Fruit fly (Drosophila melanogaster) whole organism, prepupa: Measurements from ENCODE around the gene CG1637.

ENCODE experiments used
- CG10669 ChIP-seq: fragments of 200-800 bp; sonication (Bioruptor generic); optimal IDR thresholded peaks from 3 replicates; lab custom pipeline; 2018; ENCODE audit warnings: missing biosample characterization, mild to moderate bottlenecking, missing genetic modification characterization, moderate library complexity
- CG11294 ChIP-seq: fragments of 200-800 bp; sonication (Bioruptor generic); IDR thresholded peaks from 2 replicates; pipeline ENCODE4 v1.3.6; 2022; ENCODE audit warnings: missing biosample characterization, missing genetic modification characterization
- CG11762 ChIP-seq: fragments of 200-800 bp; sonication (Bioruptor generic); optimal IDR thresholded peaks from 3 replicates; lab custom pipeline; 2016; ENCODE audit warnings: missing biosample characterization, missing genetic modification characterization; ENCODE audit not compliant: insufficient read depth
- CG11902 ChIP-seq: fragments of 200-800 bp; sonication (Bioruptor generic); optimal IDR thresholded peaks from 3 replicates; lab custom pipeline; 2016; ENCODE audit warnings: missing biosample characterization, missing genetic modification characterization
- CG15336 ChIP-seq: fragments of 200-800 bp; sonication (Bioruptor generic); IDR thresholded peaks from 2 replicates; pipeline ENCODE4 v1.3.6; 2022; ENCODE audit warnings: missing biosample characterization, missing genetic modification characterization
- CG1621 ChIP-seq: fragments of 200-800 bp; sonication (Bioruptor generic); optimal IDR thresholded peaks from 3 replicates; lab custom pipeline; 2018; ENCODE audit warnings: missing biosample characterization, mild to moderate bottlenecking, missing genetic modification characterization
- CG3032 ChIP-seq: fragments of 200-800 bp; optimal IDR thresholded peaks from 2 replicates; lab custom pipeline; 2019; ENCODE audit warnings: missing biosample characterization, mild to moderate bottlenecking, missing genetic modification characterization, moderate library complexity
- CG34406 ChIP-seq: fragments of 200-800 bp; sonication (Bioruptor generic); optimal IDR thresholded peaks from 3 replicates; lab custom pipeline; 2016; ENCODE audit warnings: missing biosample characterization, missing genetic modification characterization
- CG4318 ChIP-seq: fragments of 200-800 bp; sonication (Bioruptor generic); optimal IDR thresholded peaks from 3 replicates; lab custom pipeline; 2017; ENCODE audit warnings: missing biosample characterization, mild to moderate bottlenecking, missing genetic modification characterization
- CG6792 ChIP-seq: fragments of 200-800 bp; sonication (Bioruptor generic); optimal IDR thresholded peaks from 3 replicates; lab custom pipeline; 2016; ENCODE audit warnings: missing biosample characterization, missing genetic modification characterization
- CG6854 ChIP-seq: fragments of 200-800 bp; sonication (Bioruptor generic); optimal IDR thresholded peaks from 2 replicates; lab custom pipeline; 2017; ENCODE audit warnings: missing biosample characterization, mild to moderate bottlenecking, missing genetic modification characterization
- CG8319 ChIP-seq: fragments of 200-800 bp; sonication (Bioruptor generic); optimal IDR thresholded peaks from 3 replicates; lab custom pipeline; 2016; ENCODE audit warnings: missing biosample characterization, missing genetic modification characterization
- CG8632 ChIP-seq: fragments of 200-800 bp; sonication (Bioruptor generic); optimal IDR thresholded peaks from 3 replicates; lab custom pipeline; 2016; ENCODE audit warnings: missing biosample characterization, missing genetic modification characterization
- Eip78C ChIP-seq: fragments of 200-800 bp; sonication (Bioruptor generic); peaks from one replicate; lab custom pipeline; 2016; ENCODE audit warnings: missing biosample characterization, missing genetic modification characterization
- Ets21C ChIP-seq: fragments of 200-800 bp; sonication (Bioruptor generic); optimal IDR thresholded peaks from 3 replicates; lab custom pipeline; 2016; ENCODE audit warnings: missing biosample characterization, missing genetic modification characterization
- Ets96B ChIP-seq: fragments of 200-800 bp; optimal IDR thresholded peaks from 2 replicates; lab custom pipeline; 2019; ENCODE audit warnings: missing biosample characterization, mild to moderate bottlenecking, missing genetic modification characterization, moderate library complexity
- Gug ChIP-seq: fragments of 200-800 bp; sonication (Bioruptor generic); IDR thresholded peaks from 2 replicates; pipeline ENCODE4 v1.3.6; 2022; ENCODE audit warnings: missing biosample characterization, missing genetic modification characterization
- Hr38 ChIP-seq: sonication (Bioruptor generic); optimal IDR thresholded peaks from 2 replicates; lab custom pipeline; 2016; ENCODE audit warnings: missing biosample characterization, missing genetic modification characterization
- Hr39 ChIP-seq: fragments of 200-800 bp; sonication (Bioruptor generic); optimal IDR thresholded peaks from 2 replicates; lab custom pipeline; 2016; ENCODE audit warnings: missing biosample characterization, missing genetic modification characterization
- Met ChIP-seq: fragments of 200-800 bp; sonication (Bioruptor generic); optimal IDR thresholded peaks from 3 replicates; lab custom pipeline; 2016; ENCODE audit warnings: missing biosample characterization, missing genetic modification characterization
- OdsH ChIP-seq: fragments of 200-800 bp; sonication (Bioruptor generic); optimal IDR thresholded peaks from 3 replicates; lab custom pipeline; 2016; ENCODE audit warnings: missing biosample characterization, missing genetic modification characterization
- Sox14 ChIP-seq: fragments of 200-800 bp; sonication (Bioruptor generic); optimal IDR thresholded peaks from 3 replicates; lab custom pipeline; 2016; ENCODE audit warnings: missing biosample characterization, missing genetic modification characterization
- Sox15 ChIP-seq: fragments of 200-800 bp; sonication (Bioruptor generic); optimal IDR thresholded peaks from 3 replicates; lab custom pipeline; 2016; ENCODE audit warnings: missing biosample characterization, missing genetic modification characterization
- cyc ChIP-seq: fragments of 200-800 bp; sonication (Bioruptor generic); optimal IDR thresholded peaks from 3 replicates; lab custom pipeline; 2016; ENCODE audit warnings: missing biosample characterization, missing genetic modification characterization
- eg ChIP-seq: fragments of 200-800 bp; sonication (Bioruptor generic); IDR thresholded peaks from 3 replicates; pipeline ENCODE4 v1.3.6; 2022; ENCODE audit warnings: missing biosample characterization, missing genetic modification characterization
- fd59A ChIP-seq: fragments of 200-800 bp; sonication (Bioruptor generic); optimal IDR thresholded peaks from 2 replicates; lab custom pipeline; 2017; ENCODE audit warnings: missing biosample characterization, mild to moderate bottlenecking, missing genetic modification characterization, missing genetic modification reagents
- fd85E ChIP-seq: fragments of 200-800 bp; sonication (Bioruptor generic); optimal IDR thresholded peaks from 3 replicates; lab custom pipeline; 2016; ENCODE audit warnings: missing biosample characterization, missing genetic modification characterization
- fkh ChIP-seq: fragments of 200-800 bp; sonication (Bioruptor generic); optimal IDR thresholded peaks from 3 replicates; lab custom pipeline; 2017; ENCODE audit warnings: missing biosample characterization, mild to moderate bottlenecking, missing genetic modification characterization, moderate library complexity
- net ChIP-seq: fragments of 200-800 bp; sonication (Bioruptor generic); optimal IDR thresholded peaks from 3 replicates; lab custom pipeline; 2016; ENCODE audit warnings: missing biosample characterization, missing genetic modification characterization
- salr ChIP-seq, 2 experiments: fragments of 200-800 bp; sonication (Bioruptor generic); optimal IDR thresholded peaks; 3 replicates each; lab custom pipeline; 2016 to 2018; ENCODE audit warnings: missing biosample characterization in 2 of 2, missing genetic modification characterization in 2 of 2, mild to moderate bottlenecking in 1 of 2
- spab ChIP-seq: fragments of 200-800 bp; sonication (Bioruptor generic); optimal IDR thresholded peaks from 2 replicates; lab custom pipeline; 2017; ENCODE audit warnings: missing biosample characterization, mild to moderate bottlenecking, missing genetic modification characterization, missing genetic modification reagents
- svp ChIP-seq: fragments of 200-800 bp; sonication (Bioruptor generic); peaks from one replicate; lab custom pipeline; 2016; ENCODE audit warnings: missing biosample characterization, missing genetic modification characterization

Gene CG1637

DNA sequence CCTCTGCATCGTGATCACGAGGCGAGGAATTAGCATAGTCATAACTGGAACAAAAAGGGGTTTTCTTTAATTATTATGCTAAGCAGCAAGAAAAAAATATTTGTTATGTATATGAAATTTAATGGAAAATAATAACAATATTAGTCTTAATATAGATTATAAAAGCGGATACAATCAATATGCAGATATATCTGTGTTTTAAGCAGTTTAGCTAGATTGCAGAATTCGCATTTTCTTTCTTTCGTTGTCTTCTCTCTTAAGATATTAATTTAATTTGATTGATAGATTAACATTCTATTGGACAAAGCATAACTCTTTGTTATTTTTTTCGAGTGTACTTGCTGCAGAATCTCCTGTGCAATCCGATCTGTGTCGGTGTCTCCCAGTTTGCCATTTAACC, 50.4 kb downstream of the CG1637 start (continued):
- TF ChIP-seq OdsH (GFP tag; lab: Kevin White, UChicago) (no peak), CG11902 (no peak), Gug (no peak), spab (GFP tag; lab: Kevin White, UChicago) (peak; percentile 30), CG8319 (no peak), Hr39 (no peak), CG1621 (no peak), CG10669 (peak; percentile 6), CG11762 (GFP tag; lab: Kevin White, UChicago) (no peak), net (GFP tag; lab: Kevin White, UChicago) (no peak)

dm6 chrX:10825349-10826129, 52.2 kb downstream of the CG1637 start:
- TF ChIP-seq salr (GFP tag; optimal IDR thresholded peaks at IDR 0.05; lab: Kevin White, UChicago) (no peak), CG11762 (GFP tag; lab: Kevin White, UChicago) (no peak), CG3032 (tag; lab: Kevin White, UChicago) (no peak), eg (no peak), OdsH (GFP tag; lab: Kevin White, UChicago) (no peak), CG6854 (GFP tag; lab: Kevin White, UChicago) (no peak), Hr39 (no peak), fd59A (GFP tag; lab: Kevin White, UChicago) (no peak), Ets21C (GFP tag; lab: Kevin White, UChicago) (no peak), CG4318 (no peak), Met (GFP tag; lab: Kevin White, UChicago) (no peak), Hr38 (GFP tag; lab: Kevin White, UChicago) (no peak), fd85E (GFP tag; lab: Kevin White, UChicago) (no peak), CG15336 (GFP tag; lab: Robert Waterston, UW) (no peak), CG6792 (GFP tag; lab: Kevin White, UChicago) (no peak), Sox14 (GFP tag; lab: Kevin White, UChicago) (no peak), net (GFP tag; lab: Kevin White, UChicago) (no peak), Eip78C (no peak), Gug (no peak)

DNA sequence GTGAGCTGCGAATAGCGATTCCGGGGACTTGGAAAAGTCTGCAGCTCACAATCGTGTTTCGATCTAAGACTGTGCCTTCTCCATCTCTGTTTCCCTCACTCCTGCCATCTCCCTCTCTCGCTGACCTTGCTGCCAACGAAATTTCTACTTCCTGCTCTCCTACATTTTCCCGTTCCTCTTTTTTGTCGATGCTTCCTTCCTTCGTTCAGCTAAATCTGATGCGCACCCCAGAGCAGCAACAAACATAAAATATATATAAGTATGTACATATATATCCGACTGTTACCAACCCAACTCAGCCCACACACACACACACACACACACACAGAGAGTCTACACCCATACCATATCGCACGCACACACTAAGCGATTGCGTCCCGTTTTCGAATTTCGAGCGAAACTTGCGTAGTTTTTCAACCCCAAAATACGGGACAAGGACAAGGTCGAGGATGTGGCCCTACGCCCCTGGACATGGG, 53.4 kb downstream of the CG1637 start, which contains the start of gene Imp:
TSS of gene Imp (minus strand) at position 51 of the 476 bp plus-strand sequence.
- TF ChIP-seq CG34406 (GFP tag; lab: Kevin White, UChicago) (no peak), CG11294 (GFP tag; lab: Robert Waterston, UW) (no peak), Sox15 (no peak)

DNA sequence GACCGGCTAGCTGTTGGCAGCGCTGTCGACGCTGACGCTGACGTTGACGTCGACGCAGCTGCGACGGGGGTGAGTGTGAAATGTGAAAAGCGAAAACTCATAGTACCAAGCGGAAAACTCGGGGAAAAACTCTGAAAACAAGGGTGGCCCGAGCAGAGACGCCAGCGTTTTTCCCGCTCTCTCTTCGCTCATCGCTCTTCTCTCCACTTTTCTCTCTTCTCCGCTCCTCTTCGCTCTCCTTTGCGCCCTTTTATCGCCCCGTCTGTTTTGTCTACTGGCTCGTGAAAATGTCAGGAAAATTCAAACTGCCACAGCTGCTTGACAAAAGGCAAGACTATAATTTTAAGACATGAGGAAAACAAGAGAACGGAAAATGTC, 54.3 kb downstream of the CG1637 start:
- TF ChIP-seq CG11294 (GFP tag; lab: Robert Waterston, UW) (no peak), CG1621 (no peak), CG8632 (GFP tag; lab: Kevin White, UChicago) (no peak)

DNA sequence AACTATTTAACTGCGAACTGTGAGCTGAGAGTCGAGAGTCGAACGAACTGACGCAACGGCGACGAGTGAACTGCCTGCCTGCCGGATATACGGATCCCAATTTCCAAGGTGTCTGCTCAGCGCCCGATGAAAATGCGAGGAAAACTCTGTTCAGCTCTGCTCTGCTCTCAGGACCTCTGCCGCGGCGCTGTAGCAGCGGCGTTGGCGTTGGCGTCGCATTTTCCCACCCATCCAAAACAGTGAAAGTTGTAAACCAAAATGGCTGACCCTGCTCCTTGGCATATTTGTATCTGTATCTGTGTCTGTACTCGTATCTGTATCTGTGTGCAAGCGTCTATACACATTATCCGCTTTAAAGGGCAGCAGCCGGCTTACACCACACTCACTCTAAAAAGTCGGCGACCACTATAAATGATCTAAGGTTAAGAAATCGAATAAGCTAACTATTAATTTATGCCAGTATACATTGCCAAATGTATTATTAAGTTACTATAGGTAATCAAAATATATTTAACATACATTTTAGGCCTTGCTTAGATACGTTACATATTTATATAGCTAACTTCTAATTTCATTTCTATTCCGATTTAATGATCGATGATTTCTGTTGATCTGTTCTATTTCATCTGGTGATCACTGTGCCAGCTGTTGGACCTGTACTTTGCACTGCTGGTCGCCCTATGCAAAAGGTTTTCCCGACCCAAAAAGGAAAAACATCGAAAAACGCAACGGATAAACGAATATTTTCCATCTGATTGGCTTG, 54.8 kb downstream of the CG1637 start:
- TF ChIP-seq net (GFP tag; lab: Kevin White, UChicago) (no peak), svp (GFP tag; lab: Kevin White, UChicago) (peak; percentile 21)

DNA sequence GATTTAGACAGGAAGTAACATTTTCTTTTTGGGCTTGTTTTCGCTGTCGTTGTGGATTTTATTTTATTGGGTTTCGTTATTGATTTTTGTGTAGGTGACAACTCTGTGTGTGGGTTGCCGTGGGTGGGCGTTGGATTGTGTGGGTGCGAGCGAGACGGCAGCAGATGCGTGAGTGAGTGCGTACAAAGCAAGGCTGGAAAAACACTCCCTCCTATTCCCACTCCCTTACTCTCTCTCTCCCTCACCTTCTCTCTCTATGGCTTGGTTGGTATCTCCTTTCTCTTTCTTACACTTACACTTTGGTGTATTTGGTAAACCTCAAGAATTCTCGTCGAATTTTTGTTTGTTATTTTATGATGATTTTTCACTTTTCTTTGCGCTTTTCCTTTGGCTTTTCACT, 55.6 kb downstream of the CG1637 start:
- TF ChIP-seq cyc (GFP tag; lab: Kevin White, UChicago) (no peak), Ets96B (tag; lab: Kevin White, UChicago) (no peak), svp (GFP tag; lab: Kevin White, UChicago) (no peak), fkh (peak; percentile 28), CG11762 (GFP tag; lab: Kevin White, UChicago) (no peak)
